Worm (Caenorhabditis elegans) whole organism, late embryonic: ENCODE measurements around the gene gpa-9.

Experiments used
- F13H6.1 ChIP-seq: sonication (generic microtip); optimal IDR thresholded peaks from 2 replicates; lab custom pipeline; 2016; ENCODE audit warnings: missing genetic modification characterization, missing compliant biosample characterization
- K02D7.2 ChIP-seq: sonication (generic microtip); optimal IDR thresholded peaks from 2 replicates; lab custom pipeline; 2017; ENCODE audit warnings: mild to moderate bottlenecking, missing genetic modification characterization, missing compliant biosample characterization
- K09A11.1 ChIP-seq: sonication (generic microtip); optimal IDR thresholded peaks from 2 replicates; lab custom pipeline; 2017; ENCODE audit warnings: antibody characterized with exemption, mild to moderate bottlenecking, missing genetic modification characterization, missing compliant biosample characterization; ENCODE audit not compliant: insufficient read depth
- ahr-1 ChIP-seq: sonication (generic microtip); optimal IDR thresholded peaks from 2 replicates; lab custom pipeline; 2016; ENCODE audit warnings: missing genetic modification characterization, missing compliant biosample characterization
- ama-1 ChIP-seq: fragments of 150-350 bp; optimal IDR thresholded peaks from 2 replicates; lab custom pipeline; 2014
- ceh-18 ChIP-seq: sonication (generic microtip); optimal IDR thresholded peaks from 2 replicates; lab custom pipeline; 2016; ENCODE audit warnings: missing genetic modification characterization, missing compliant biosample characterization
- ceh-19 ChIP-seq: fragments of 200-800 bp; sonication (Bioruptor generic); optimal IDR thresholded peaks from 2 replicates; lab custom pipeline; 2018; ENCODE audit warnings: mild to moderate bottlenecking, missing genetic modification characterization, missing compliant biosample characterization
- ceh-2 ChIP-seq: sonication (generic microtip); optimal IDR thresholded peaks from 2 replicates; lab custom pipeline; 2016; ENCODE audit warnings: missing genotype, missing genetic modification characterization, missing compliant biosample characterization
- ceh-22 ChIP-seq: sonication (generic microtip); optimal IDR thresholded peaks from 2 replicates; lab custom pipeline; 2017; ENCODE audit warnings: missing biosample characterization, missing genetic modification characterization
- ceh-24 ChIP-seq: sonication (generic microtip); optimal IDR thresholded peaks from 2 replicates; lab custom pipeline; 2016; ENCODE audit warnings: mild to moderate bottlenecking, missing genetic modification characterization, missing compliant biosample characterization
- ceh-34 ChIP-seq: sonication (generic microtip); optimal IDR thresholded peaks from 2 replicates; lab custom pipeline; 2016; ENCODE audit warnings: mild to moderate bottlenecking, missing genetic modification characterization, missing compliant biosample characterization
- ceh-48 ChIP-seq: sonication (generic microtip); optimal IDR thresholded peaks from 2 replicates; lab custom pipeline; 2016; ENCODE audit warnings: missing genetic modification characterization, inconsistent platforms, missing compliant biosample characterization
- che-1 ChIP-seq: sonication (generic microtip); optimal IDR thresholded peaks from 2 replicates; lab custom pipeline; 2016; ENCODE audit warnings: mild to moderate bottlenecking, missing genetic modification characterization, missing compliant biosample characterization
- dmd-4 ChIP-seq: sonication (generic microtip); optimal IDR thresholded peaks from 2 replicates; lab custom pipeline; 2016; ENCODE audit warnings: borderline replicate concordance, missing genetic modification characterization, missing compliant biosample characterization
- ets-4 ChIP-seq: sonication (generic microtip); optimal IDR thresholded peaks from 2 replicates; lab custom pipeline; 2016; ENCODE audit warnings: missing genetic modification characterization, missing compliant biosample characterization
- fax-1 ChIP-seq: sonication (generic microtip); optimal IDR thresholded peaks from 2 replicates; lab custom pipeline; 2016; ENCODE audit warnings: missing genotype, missing genetic modification characterization, missing compliant biosample characterization
- fkh-10 ChIP-seq: fragments of 150-350 bp; optimal IDR thresholded peaks from 2 replicates; lab custom pipeline; 2014; ENCODE audit warnings: missing biosample characterization, missing genetic modification reagents, missing genetic modification characterization
- hlh-13 ChIP-seq: fragments of 200-800 bp; sonication (Bioruptor generic); optimal IDR thresholded peaks from 2 replicates; lab custom pipeline; 2018; ENCODE audit warnings: mild to moderate bottlenecking, missing genetic modification characterization, missing compliant biosample characterization
- hlh-15 ChIP-seq: sonication (generic microtip); optimal IDR thresholded peaks from 2 replicates; lab custom pipeline; 2016; ENCODE audit warnings: missing genetic modification characterization, missing compliant biosample characterization
- hlh-8 ChIP-seq: sonication (generic microtip); optimal IDR thresholded peaks from 2 replicates; lab custom pipeline; 2016; ENCODE audit warnings: missing genotype, missing genetic modification characterization, missing compliant biosample characterization
- lim-6 ChIP-seq: sonication (generic microtip); optimal IDR thresholded peaks from 2 replicates; lab custom pipeline; 2016; ENCODE audit warnings: missing genetic modification characterization, missing compliant biosample characterization
- madf-2 ChIP-seq: sonication (generic microtip); optimal IDR thresholded peaks from 2 replicates; lab custom pipeline; 2017; ENCODE audit warnings: missing genetic modification characterization, missing compliant biosample characterization
- ref-2 ChIP-seq: sonication (generic microtip); optimal IDR thresholded peaks from 2 replicates; lab custom pipeline; 2016; ENCODE audit warnings: missing genetic modification characterization, missing compliant biosample characterization
- rnt-1 ChIP-seq: sonication (generic microtip); optimal IDR thresholded peaks from 2 replicates; lab custom pipeline; 2016; ENCODE audit warnings: missing genetic modification characterization, missing compliant biosample characterization
- sox-2 ChIP-seq: fragments of 200-800 bp; sonication (Bioruptor generic); IDR thresholded peaks from 2 replicates; pipeline ENCODE4 v1.3.6; 2022; ENCODE audit warnings: missing genetic modification reagents, missing genetic modification characterization, missing compliant biosample characterization
- tbx-2 ChIP-seq: sonication (generic microtip); optimal IDR thresholded peaks from 2 replicates; lab custom pipeline; 2016; ENCODE audit warnings: missing genetic modification characterization, missing compliant biosample characterization
- ttx-3 ChIP-seq: sonication (generic microtip); optimal IDR thresholded peaks from 2 replicates; lab custom pipeline; 2016; ENCODE audit warnings: missing genetic modification reagents, missing genetic modification characterization, missing compliant biosample characterization
- unc-42 ChIP-seq: sonication (generic microtip); optimal IDR thresholded peaks from 2 replicates; lab custom pipeline; 2016; ENCODE audit warnings: missing genotype, missing genetic modification characterization, missing compliant biosample characterization
- ztf-16 ChIP-seq: sonication (generic microtip); optimal IDR thresholded peaks from 2 replicates; lab custom pipeline; 2017; ENCODE audit warnings: missing genetic modification characterization, missing compliant biosample characterization

Gene gpa-9

DNA sequence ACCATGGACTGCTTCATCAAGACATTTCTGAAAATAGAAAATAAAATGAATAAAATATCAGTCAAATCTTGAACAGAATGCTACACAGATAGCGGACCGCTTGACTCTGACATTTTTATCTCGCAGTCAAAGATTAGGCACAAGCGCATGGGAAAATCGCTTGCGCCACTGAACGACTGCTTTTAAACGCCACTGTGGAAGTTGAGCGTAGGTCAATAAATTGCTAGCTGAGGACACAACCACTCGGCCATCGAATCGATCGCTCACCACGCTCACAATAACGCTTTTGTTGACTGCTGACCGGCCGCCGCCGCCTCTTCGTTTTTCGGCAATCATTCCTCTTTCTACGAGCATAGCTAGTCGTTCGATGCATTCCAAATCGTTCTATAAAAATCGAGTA lies 52.3 kb downstream of the gpa-9 start (continued):
- TF ChIP-seq ahr-1, result no peak
- TF ChIP-seq ama-1, result no peak
- peak; percentile 64 for TF ChIP-seq rnt-1 (tag; lab: Kevin White, UChicago)
- TF ChIP-seq tbx-2, result peak; percentile 55
- peak; percentile 54 for TF ChIP-seq ceh-19 (GFP tag; lab: Kevin White, UChicago)
- TF ChIP-seq ceh-22 (tag; lab: Kevin White, UChicago), result no peak
- TF ChIP-seq K02D7.2 (tag; lab: Kevin White, UChicago), result peak; percentile 40
- no peak for TF ChIP-seq ttx-3 (tag; lab: Kevin White, UChicago)
- TF ChIP-seq hlh-8, result peak; percentile 31
- TF ChIP-seq ref-2 (tag; lab: Kevin White, UChicago), result peak; percentile 70
- no peak for TF ChIP-seq unc-42 (tag; lab: Kevin White, UChicago)
- TF ChIP-seq che-1, result peak; percentile 66
- TF ChIP-seq K09A11.1 (tag; lab: Kevin White, UChicago), result no peak
- peak; percentile 24 for TF ChIP-seq madf-2 (tag; lab: Kevin White, UChicago)
- TF ChIP-seq fkh-10, result no peak
- TF ChIP-seq ceh-24, result no peak
- peak; percentile 66 for TF ChIP-seq ceh-48 (tag; lab: Kevin White, UChicago)
- TF ChIP-seq F13H6.1 (tag; lab: Kevin White, UChicago), result peak; percentile 29
- TF ChIP-seq hlh-13 (GFP tag; lab: Kevin White, UChicago), result peak; percentile 58
- TF ChIP-seq ztf-16 (tag; lab: Kevin White, UChicago), result peak; percentile 65
- TF ChIP-seq fax-1, result peak; percentile 46
- TF ChIP-seq ceh-18, result peak; percentile 56
- TF ChIP-seq hlh-15 (tag; lab: Kevin White, UChicago), result peak; percentile 33

DNA sequence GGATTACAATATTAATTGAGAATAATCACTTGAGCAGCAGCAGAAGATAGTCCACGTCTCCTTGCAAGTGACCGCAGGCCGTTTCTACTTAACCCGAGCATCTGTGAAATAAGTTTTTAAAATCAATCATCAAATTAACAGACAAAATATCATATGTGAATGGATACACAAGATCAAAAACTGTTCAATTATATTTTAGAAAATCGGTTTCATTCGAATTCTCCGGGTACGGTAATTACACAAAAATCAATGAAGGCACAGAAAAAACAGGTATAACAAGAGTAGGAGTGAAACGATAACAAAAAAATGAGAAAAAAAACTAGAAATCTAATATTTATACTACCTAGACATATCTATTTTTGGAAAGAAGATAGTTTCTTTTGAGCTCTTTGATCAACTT lies 52.9 kb downstream of the gpa-9 start, which contains the start of gene mma-1:
Gene mma-1, minus strand, starts transcription at position 101 of the 400 bp plus-strand sequence.
- TF ChIP-seq ttx-3 (tag; lab: Kevin White, UChicago) (no peak), ceh-2 (tag; lab: Kevin White, UChicago) (no peak), dmd-4 (tag; lab: Kevin White, UChicago) (no peak), lim-6 (no peak), ets-4 (tag; lab: Kevin White, UChicago) (no peak), sox-2 (GFP tag; lab: Robert Waterston, UW) (no peak), ceh-24 (no peak), ceh-34 (tag; lab: Kevin White, UChicago) (no peak)
- TF ChIP-seq, all 69 proteins: peak for 0
